Fruit fly (Drosophila melanogaster) S2 (cell line): ENCODE measurements around the gene Mocs1.

ENCODE experiments used
- CG8478 ChIP-seq: fragments of >200 bp; optimal IDR thresholded peaks from 2 replicates; lab custom pipeline; 2018
- CTCF ChIP-seq, 2 experiments: fragments of >200 bp; optimal IDR thresholded peaks; 2 replicates each; lab custom pipeline; 2018

DNA sequence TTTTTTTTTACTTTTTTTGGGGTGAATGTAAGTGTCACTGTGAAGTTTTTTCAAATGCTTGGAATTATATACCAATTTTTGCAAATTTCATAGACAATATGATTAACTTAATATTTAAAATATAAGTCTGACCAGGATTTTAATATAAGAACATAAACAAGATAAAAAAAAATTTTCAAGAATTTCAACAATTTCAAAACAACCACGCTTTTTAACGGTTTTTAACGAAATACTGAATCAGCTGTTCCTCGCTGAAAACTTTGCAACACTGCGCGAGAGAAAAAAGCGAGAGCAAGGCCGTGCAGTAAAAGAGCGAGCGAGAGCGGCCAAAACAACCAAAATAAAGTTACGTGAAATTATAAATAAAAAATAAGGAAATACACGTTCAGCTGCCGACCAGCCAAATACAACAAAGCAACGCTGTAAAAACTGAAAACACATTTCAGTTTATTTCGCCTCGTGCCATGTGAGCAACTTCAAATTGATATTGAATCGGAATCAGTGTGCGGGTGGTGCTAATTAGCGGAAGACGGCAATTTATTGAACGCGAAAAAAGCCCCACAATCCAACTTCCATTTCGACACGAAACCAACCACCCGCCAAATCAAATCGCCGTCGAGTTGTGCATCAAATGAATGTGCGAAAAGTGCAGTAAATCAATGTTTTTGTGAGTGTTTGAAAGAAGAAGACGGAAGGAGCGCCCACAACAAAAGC, 26.0 kb downstream of the Mocs1 start, which contains the start of the genes CG46439, Iyd and CG33947:
- no peak for TF ChIP-seq CG8478 (lab: Kevin White, UChicago)
- no peak for TF ChIP-seq CTCF (optimal IDR thresholded peaks at IDR 0.05; lab: Kevin White, UChicago)
